Fruit fly (Drosophila melanogaster) Kc167 (cell line): ENCODE data around the gene CG12729.

Experiments used
- Myc ChIP-seq: fragments of >200 bp; optimal IDR thresholded peaks from 2 replicates; lab custom pipeline; 2017; ENCODE audit warnings: missing external identifiers
- h ChIP-seq: fragments of >200 bp; optimal IDR thresholded peaks from 3 replicates; lab custom pipeline; 2018; ENCODE audit warnings: missing external identifiers

DNA sequence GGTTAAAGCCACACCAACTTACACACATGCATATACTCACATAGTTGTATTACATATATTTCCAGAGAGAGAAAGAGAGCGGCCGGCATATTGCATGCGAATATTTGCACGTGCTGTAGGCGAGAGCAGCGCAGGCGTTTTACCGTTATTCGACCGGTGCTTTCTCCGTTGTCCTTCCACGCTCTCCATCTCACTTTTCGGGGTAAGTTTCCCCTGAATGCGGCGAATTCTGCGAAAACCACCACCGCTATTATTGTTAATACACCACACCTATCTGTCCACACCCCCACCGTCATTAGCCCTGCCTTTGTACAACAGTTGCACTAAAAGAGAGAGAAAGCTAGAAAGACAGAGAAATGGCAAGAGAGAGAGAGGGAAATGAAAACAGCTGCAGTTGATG lies 40.4 kb downstream of the CG12729 start:
- TF ChIP-seq Myc, result no peak
- TF ChIP-seq h (lab: Kevin White, UChicago), result no peak
